Worm (Caenorhabditis elegans) whole organism, young adult: Measurements from ENCODE around the gene D2023.3.

Experiments
- B0035.1 ChIP-seq: sonication (generic microtip); optimal IDR thresholded peaks from 2 replicates; lab custom pipeline; 2016; ENCODE audit warnings: missing genetic modification characterization, mild to moderate bottlenecking, missing compliant biosample characterization, missing genotype, missing genetic modification reagents
- B0261.1 ChIP-seq: sonication (generic microtip); optimal IDR thresholded peaks from 2 replicates; lab custom pipeline; 2016; ENCODE audit warnings: mild to moderate bottlenecking, missing genetic modification characterization, moderate library complexity, missing compliant biosample characterization
- D2030.7 ChIP-seq: fragments of 200-800 bp; sonication (Bioruptor generic); IDR thresholded peaks from 2 replicates; pipeline ENCODE4 v1.3.6; 2022; ENCODE audit warnings: missing genetic modification reagents, missing genetic modification characterization, missing compliant biosample characterization
- F22D6.2 ChIP-seq: sonication (generic microtip); optimal IDR thresholded peaks from 2 replicates; lab custom pipeline; 2016; ENCODE audit warnings: mild to moderate bottlenecking, missing genetic modification characterization, missing compliant biosample characterization
- F33H1.4 ChIP-seq: fragments of 200-800 bp; sonication (Bioruptor generic); IDR thresholded peaks from 2 replicates; pipeline ENCODE4 v1.3.6; 2022; ENCODE audit warnings: missing genetic modification reagents, missing genetic modification characterization, missing compliant biosample characterization
- F52B5.7 ChIP-seq: sonication (generic microtip); optimal IDR thresholded peaks from 2 replicates; lab custom pipeline; 2016; ENCODE audit warnings: mild to moderate bottlenecking, missing genetic modification characterization, missing compliant biosample characterization
- F57A8.1 ChIP-seq: fragments of 200-800 bp; sonication (Bioruptor generic); optimal IDR thresholded peaks from 2 replicates; lab custom pipeline; 2018; ENCODE audit warnings: mild to moderate bottlenecking, missing genetic modification characterization, moderate library complexity, missing compliant biosample characterization
- Y56A3A.18 ChIP-seq: fragments of 200-800 bp; sonication (Bioruptor generic); IDR thresholded peaks from 2 replicates; pipeline ENCODE4 v1.3.6; 2022; ENCODE audit warnings: missing genetic modification reagents, missing genetic modification characterization, missing compliant biosample characterization
- ZK185.1 ChIP-seq: sonication (generic microtip); optimal IDR thresholded peaks from 2 replicates; lab custom pipeline; 2016; ENCODE audit warnings: mild to moderate bottlenecking, missing genetic modification characterization, missing compliant biosample characterization; ENCODE audit not compliant: poor library complexity, severe bottlenecking
- ama-1 ChIP-seq, 3 experiments: fragments of 150-350 bp in 1 of 3; sonication (generic microtip) in 2 of 3; optimal IDR thresholded peaks; 2 replicates each; lab custom pipeline; 2014 to 2018; ENCODE audit warnings: missing biosample characterization in 2 of 3, missing genetic modification characterization in 2 of 3, missing genetic modification reagents in 2 of 3
- attf-6 ChIP-seq: fragments of 200-800 bp; sonication (Bioruptor generic); IDR thresholded peaks from 2 replicates; pipeline ENCODE4 v1.3.6; 2022; ENCODE audit warnings: missing genetic modification reagents, missing genetic modification characterization, missing compliant biosample characterization
- cebp-2 ChIP-seq: fragments of 200-800 bp; sonication (Bioruptor generic); IDR thresholded peaks from 2 replicates; pipeline ENCODE4 v1.3.6; 2022; ENCODE audit warnings: missing genetic modification characterization, missing compliant biosample characterization
- ceh-40 ChIP-seq: fragments of 200-800 bp; sonication (Bioruptor generic); IDR thresholded peaks from 2 replicates; pipeline ENCODE4 v1.3.6; 2022; ENCODE audit warnings: missing genetic modification characterization, missing compliant biosample characterization
- ceh-58 ChIP-seq: fragments of 200-800 bp; sonication (Bioruptor generic); IDR thresholded peaks from 2 replicates; pipeline ENCODE4 v1.3.6; 2022; ENCODE audit warnings: missing genetic modification characterization, missing compliant biosample characterization
- die-1 ChIP-seq: sonication (generic microtip); optimal IDR thresholded peaks from 2 replicates; lab custom pipeline; 2016; ENCODE audit warnings: missing genotype, mild to moderate bottlenecking, missing genetic modification characterization, missing compliant biosample characterization
- egl-18 ChIP-seq: fragments of 200-800 bp; sonication (Bioruptor generic); IDR thresholded peaks from 2 replicates; pipeline ENCODE4 v1.3.6; 2022; ENCODE audit warnings: missing genetic modification reagents, missing genetic modification characterization, missing compliant biosample characterization
- ets-4 ChIP-seq: fragments of 200-800 bp; sonication (Bioruptor generic); optimal IDR thresholded peaks from 2 replicates; lab custom pipeline; 2018; ENCODE audit warnings: mild to moderate bottlenecking, missing genetic modification characterization, missing compliant biosample characterization
- fkh-3 ChIP-seq: sonication (generic microtip); optimal IDR thresholded peaks from 2 replicates; lab custom pipeline; 2016; ENCODE audit warnings: mild to moderate bottlenecking, missing genetic modification characterization, missing compliant biosample characterization
- him-1 ChIP-seq: sonication (generic microtip); optimal IDR thresholded peaks from 2 replicates; lab custom pipeline; 2016; ENCODE audit warnings: missing genotype, missing genetic modification reagents, missing genetic modification characterization, missing compliant biosample characterization
- hlh-26 ChIP-seq: fragments of 200-800 bp; sonication (Bioruptor generic); conservative IDR thresholded peaks from 2 replicates; pipeline ENCODE4 v1.3.6; 2022; ENCODE audit warnings: missing genetic modification reagents, missing genetic modification characterization, missing compliant biosample characterization
- lag-1 ChIP-seq: fragments of 200-800 bp; sonication (Bioruptor generic); IDR thresholded peaks from 2 replicates; pipeline ENCODE4 v1.3.6; 2022; ENCODE audit warnings: missing genetic modification reagents, missing genetic modification characterization, missing compliant biosample characterization
- let-526 ChIP-seq: fragments of 200-800 bp; sonication (Bioruptor generic); IDR thresholded peaks from 2 replicates; pipeline ENCODE4 v1.3.6; 2022; ENCODE audit warnings: missing genetic modification reagents, missing genetic modification characterization, missing compliant biosample characterization
- lsl-1 ChIP-seq: fragments of 200-800 bp; sonication (Bioruptor generic); optimal IDR thresholded peaks from 2 replicates; lab custom pipeline; 2018; ENCODE audit warnings: mild to moderate bottlenecking, missing genetic modification characterization, moderate library complexity, missing compliant biosample characterization
- madf-10 ChIP-seq: sonication (generic microtip); optimal IDR thresholded peaks from 2 replicates; lab custom pipeline; 2016; ENCODE audit warnings: mild to moderate bottlenecking, missing genetic modification characterization, missing compliant biosample characterization
- mel-28 ChIP-seq: sonication (generic microtip); optimal IDR thresholded peaks from 2 replicates; lab custom pipeline; 2016; ENCODE audit warnings: borderline replicate concordance, mild to moderate bottlenecking, missing genetic modification characterization, missing compliant biosample characterization
- mes-4 ChIP-seq: sonication (generic microtip); optimal IDR thresholded peaks from 2 replicates; lab custom pipeline; 2016; ENCODE audit warnings: missing genotype, missing genetic modification characterization, missing compliant biosample characterization
- nfyb-1 ChIP-seq: fragments of 200-800 bp; sonication (Bioruptor generic); IDR thresholded peaks from 2 replicates; pipeline ENCODE4 v1.3.6; 2022; ENCODE audit warnings: missing genetic modification reagents, missing genetic modification characterization, missing compliant biosample characterization
- pbrm-1 ChIP-seq: fragments of 200-800 bp; sonication (Bioruptor generic); IDR thresholded peaks from 2 replicates; pipeline ENCODE4 v1.3.6; 2022; ENCODE audit warnings: missing genetic modification reagents, missing genetic modification characterization, missing compliant biosample characterization
- pha-4 ChIP-seq: fragments of 150-350 bp; sonication (generic microtip); optimal IDR thresholded peaks from 2 replicates; lab custom pipeline; 2014; ENCODE audit warnings: missing biosample characterization, missing genetic modification reagents, missing genetic modification characterization
- rcor-1 ChIP-seq: fragments of 200-800 bp; sonication (Bioruptor generic); IDR thresholded peaks from 2 replicates; pipeline ENCODE4 v1.3.6; 2022; ENCODE audit warnings: missing genetic modification reagents, missing genetic modification characterization, missing compliant biosample characterization
- rec-8 ChIP-seq, 2 experiments: sonication (generic microtip); optimal IDR thresholded peaks; 2 replicates each; lab custom pipeline; 2016; ENCODE audit warnings: mild to moderate bottlenecking in 2 of 2, missing genetic modification characterization in 2 of 2, missing genetic modification reagents in 2 of 2, missing genotype in 2 of 2, missing biosample characterization in 1 of 2, missing compliant biosample characterization in 1 of 2, moderate library complexity in 1 of 2
- rpc-1 ChIP-seq, 2 experiments: fragments of 150-350 bp in 1 of 2; sonication (generic microtip) in 1 of 2; optimal IDR thresholded peaks; 2 replicates each; lab custom pipeline; 2014 to 2018; ENCODE audit warnings: missing biosample characterization in 1 of 2, missing genetic modification characterization in 1 of 2, missing genetic modification reagents in 1 of 2, missing genotype in 1 of 2
- sea-2 ChIP-seq: fragments of 200-800 bp; sonication (Bioruptor generic); IDR thresholded peaks from 2 replicates; pipeline ENCODE4 v1.3.6; 2022; ENCODE audit warnings: missing genetic modification characterization, missing compliant biosample characterization
- snpc-1.1 ChIP-seq: sonication (generic microtip); optimal IDR thresholded peaks from 2 replicates; lab custom pipeline; 2017; ENCODE audit warnings: missing genetic modification characterization, mild to moderate bottlenecking, missing compliant biosample characterization, antibody characterized with exemption, moderate library complexity, missing genotype, missing genetic modification reagents; ENCODE audit not compliant: insufficient read depth
- snpc-3.4 ChIP-seq: sonication (generic microtip); optimal IDR thresholded peaks from 2 replicates; lab custom pipeline; 2017; ENCODE audit warnings: missing genetic modification characterization, mild to moderate bottlenecking, missing compliant biosample characterization, antibody characterized with exemption, moderate library complexity, missing genotype, missing genetic modification reagents
- snpc-4 ChIP-seq, 5 experiments: fragments of 150-350 bp in 1 of 5; sonication (generic microtip) in 4 of 5; optimal IDR thresholded peaks; 2 replicates each; lab custom pipeline; 2014 to 2018; ENCODE audit warnings: missing genetic modification characterization in 5 of 5, missing biosample characterization in 3 of 5, antibody characterized with exemption in 2 of 5, mild to moderate bottlenecking in 2 of 5, missing compliant biosample characterization in 2 of 5, missing genotype in 2 of 5, moderate library complexity in 2 of 5, missing genetic modification reagents in 1 of 5
- somi-1 ChIP-seq: fragments of 200-800 bp; sonication (Bioruptor generic); optimal IDR thresholded peaks from 2 replicates; lab custom pipeline; 2018; ENCODE audit warnings: mild to moderate bottlenecking, missing genetic modification characterization, missing compliant biosample characterization
- tbp1 ChIP-seq: fragments of 200-800 bp; sonication (Bioruptor generic); optimal IDR thresholded peaks from 2 replicates; lab custom pipeline; 2018; ENCODE audit warnings: mild to moderate bottlenecking, missing genetic modification characterization, missing compliant biosample characterization
- tbx-9 ChIP-seq: sonication (generic microtip); optimal IDR thresholded peaks from 2 replicates; lab custom pipeline; 2016; ENCODE audit warnings: borderline replicate concordance, missing genetic modification characterization, inconsistent platforms, missing compliant biosample characterization
- tlf-1 ChIP-seq: fragments of 200-800 bp; sonication (Bioruptor generic); optimal IDR thresholded peaks from 2 replicates; lab custom pipeline; 2018; ENCODE audit warnings: mild to moderate bottlenecking, missing genetic modification characterization, missing compliant biosample characterization
- xnd-1 ChIP-seq: sonication (generic microtip); optimal IDR thresholded peaks from 2 replicates; lab custom pipeline; 2016; ENCODE audit warnings: missing genotype, missing genetic modification reagents, missing genetic modification characterization, missing compliant biosample characterization
- ztf-18 ChIP-seq: sonication (generic microtip); optimal IDR thresholded peaks from 2 replicates; lab custom pipeline; 2016; ENCODE audit warnings: missing genotype, mild to moderate bottlenecking, missing genetic modification characterization, missing compliant biosample characterization
- ztf-22 ChIP-seq: fragments of 200-800 bp; sonication (Bioruptor generic); optimal IDR thresholded peaks from 2 replicates; lab custom pipeline; 2018; ENCODE audit warnings: mild to moderate bottlenecking, missing genetic modification characterization, moderate library complexity, missing compliant biosample characterization
- ztf-28 ChIP-seq: fragments of 200-800 bp; sonication (Bioruptor generic); IDR thresholded peaks from 2 replicates; pipeline ENCODE4 v1.3.6; 2022; ENCODE audit warnings: missing genetic modification reagents, missing genetic modification characterization, missing compliant biosample characterization
- ztf-3 ChIP-seq: fragments of 200-800 bp; sonication (Bioruptor generic); optimal IDR thresholded peaks from 2 replicates; lab custom pipeline; 2018; ENCODE audit warnings: mild to moderate bottlenecking, missing genetic modification characterization, missing compliant biosample characterization

D2023.3 gene

DNA sequence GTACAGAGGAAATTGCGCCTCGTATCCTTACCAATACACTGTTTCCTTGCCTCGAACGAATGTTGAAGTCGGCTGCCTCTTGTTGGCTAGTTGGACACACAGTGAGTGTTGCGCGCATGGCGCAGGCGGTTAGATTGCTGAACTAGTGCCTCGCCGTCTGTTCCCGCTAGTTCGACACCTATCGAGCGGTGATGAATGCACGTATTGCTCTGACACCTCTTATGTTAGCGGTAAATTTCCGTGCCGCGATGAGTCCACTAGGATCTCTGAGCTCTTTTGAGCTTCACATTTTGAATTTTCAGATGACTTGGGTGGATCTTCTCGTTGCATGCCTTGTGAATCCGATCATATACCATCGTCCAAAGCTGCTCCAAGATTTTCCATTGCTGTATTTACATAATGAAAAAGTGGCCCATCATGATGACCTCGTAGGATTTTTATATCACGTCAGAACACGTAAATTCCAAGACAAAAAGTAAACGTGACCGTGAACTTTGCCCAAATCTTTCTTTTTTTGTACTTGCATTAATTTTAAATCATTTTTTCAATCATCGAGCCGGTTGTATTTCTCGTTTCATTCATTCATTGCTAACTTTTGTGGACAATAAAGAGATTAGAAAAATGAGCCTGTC is 28.9 kb downstream of the D2023.3 start, which contains the start of gene F55A11.11:
F55A11.11 (plus strand) TSS at position 341 of the 632 bp plus-strand sequence.
- TF ChIP-seq hlh-26 (GFP tag; lab: Robert Waterston, UW) (no peak), let-526 (GFP tag; lab: Robert Waterston, UW) (peak; percentile 90), B0261.1 (tag; lab: Kevin White, UChicago) (peak; percentile 99), D2030.7 (GFP tag; lab: Robert Waterston, UW) (peak; percentile 83), die-1 (tag; lab: Kevin White, UChicago) (peak; percentile 96), F22D6.2 (tag; lab: Kevin White, UChicago) (peak; percentile 63), mes-4 (tag; lab: Kevin White, UChicago) (peak; percentile 84), mel-28 (tag; lab: Kevin White, UChicago) (peak; percentile 57), Y56A3A.18 (GFP tag; lab: Robert Waterston, UW) (peak; percentile 89), snpc-4 (GFP tag; optimal IDR thresholded peaks at IDR 0.05; lab: Kevin White, UChicago) (peak; percentile 82), snpc-4 (tag; optimal IDR thresholded peaks at IDR 0.05; lab: Kevin White, UChicago) (peak; percentile 25 to 83 (median 77)), sea-2 (GFP tag; lab: Robert Waterston, UW) (peak; percentile 74; the same call in 1 of the 2 replicates), pha-4 (no peak), tbx-9 (peak; percentile 52), lag-1 (GFP tag; lab: Robert Waterston, UW) (no peak), ama-1 (optimal IDR thresholded peaks at IDR 0.05; lab: Kevin White, UChicago) (no peak), ama-1 (GFP tag; optimal IDR thresholded peaks at IDR 0.05; lab: Kevin White, UChicago) (peak; percentile 55 to 91), cebp-2 (peak; percentile 92), ztf-28 (GFP tag; lab: Robert Waterston, UW) (peak; percentile 88), somi-1 (GFP tag; lab: Kevin White, UChicago) (peak; percentile 88), snpc-1.1 (tag; lab: Kevin White, UChicago) (peak; percentile 69), ztf-18 (tag; lab: Kevin White, UChicago) (peak; percentile 81), him-1 (tag; lab: Kevin White, UChicago) (peak; percentile 97), attf-6 (GFP tag; lab: Robert Waterston, UW) (peak; percentile 77), egl-18 (peak; percentile 85; the same call in 1 of the 2 replicates), ceh-40 (GFP tag; lab: Robert Waterston, UW) (peak; percentile 78; the same call in 1 of the 2 replicates), F33H1.4 (GFP tag; lab: Robert Waterston, UW) (peak; percentile 61), ztf-3 (GFP tag; lab: Kevin White, UChicago) (no peak), F57A8.1 (peak; percentile 74), ceh-58 (GFP tag; lab: Robert Waterston, UW) (0 out of 2 replicates have a peak, but pooled peaks have one; percentile 28), ztf-22 (GFP tag; lab: Kevin White, UChicago) (peak; percentile 76), pbrm-1 (GFP tag; lab: Robert Waterston, UW) (peak; percentile 88), xnd-1 (tag; lab: Kevin White, UChicago) (peak; percentile 33), F52B5.7 (tag; lab: Kevin White, UChicago) (peak; percentile 98), tlf-1 (GFP tag; lab: Kevin White, UChicago) (peak; percentile 49), nfyb-1 (peak; percentile 96), fkh-3 (peak; percentile 94), snpc-3.4 (tag; lab: Kevin White, UChicago) (peak; percentile 78), rcor-1 (GFP tag; lab: Robert Waterston, UW) (peak; percentile 84), ZK185.1 (tag; lab: Kevin White, UChicago) (peak; percentile 91), madf-10 (peak; percentile 89), ets-4 (GFP tag; lab: Kevin White, UChicago) (peak; percentile 82), rpc-1 (optimal IDR thresholded peaks at IDR 0.05; lab: Kevin White, UChicago) (peak; percentile 97), rpc-1 (tag; optimal IDR thresholded peaks at IDR 0.05; lab: Kevin White, UChicago) (peak; percentile 98), B0035.1 (tag; lab: Kevin White, UChicago) (peak; percentile 70), tbp1 (GFP tag; lab: Kevin White, UChicago) (peak; percentile 100), rec-8 (tag; optimal IDR thresholded peaks at IDR 0.05; lab: Kevin White, UChicago) (peak; percentile 91 to 96), lsl-1 (GFP tag; lab: Kevin White, UChicago) (peak; percentile 72)
